Worm (Caenorhabditis elegans): ENCODE measurements around the gene F21C10.9.
"Not testable (repeated sequence)": the region's sequence is repeated elsewhere in the genome, so short reads cannot be mapped to it uniquely, and the experiment has no call there.

ce11 chrV:9090824-9091798 is 7.4 kb downstream of the F21C10.9 start:
- 0 out of 2 replicates have a peak, but pooled peaks have one; percentile 8 for TF ChIP-seq tab-1 (GFP tag; IDR thresholded peaks at IDR 0.05)
- not testable (repeated sequence) for TF ChIP-seq ztf-23 (GFP tag; IDR thresholded peaks at IDR 0.05); cog-1 (tag; optimal IDR thresholded peaks at IDR 0.05)

Measured in whole organism, midembryonic.